Worm (Caenorhabditis elegans): ENCODE data around the gene pals-27.
"Not testable (repeated sequence)": the region's sequence is repeated elsewhere in the genome, so short reads cannot be mapped to it uniquely, and the experiment has no call there.

Gene pals-27

DNA sequence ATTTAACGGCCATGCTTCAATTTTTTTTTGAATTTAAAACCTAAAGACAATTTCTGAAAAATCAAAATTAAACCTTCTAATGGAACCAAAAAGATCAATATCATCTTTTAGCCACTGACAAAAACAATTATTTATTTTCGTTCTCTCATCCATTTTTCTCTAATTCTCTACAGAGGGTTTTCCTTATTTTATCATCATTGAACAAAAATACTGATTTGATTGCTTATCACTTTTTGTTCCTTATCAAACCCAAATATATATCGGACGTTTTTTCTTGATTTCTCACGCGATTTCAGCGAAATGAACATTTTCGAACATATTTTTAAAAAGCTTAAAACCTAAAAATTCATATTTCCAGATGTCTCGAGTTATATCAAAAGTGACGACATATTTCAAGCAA is 31.7 kb downstream of the pals-27 start, which contains the start of gene mpc-1:
Gene mpc-1 (plus strand): TSS at position 359 of the 400 bp plus-strand sequence.
- TF ChIP-seq lsy-27 (tag; optimal IDR thresholded peaks at IDR 0.05; ENCODE audit: borderline replicate concordance, insufficient read depth) (no peak), nhr-80 (tag; optimal IDR thresholded peaks at IDR 0.05) (peak; percentile 52)

DNA sequence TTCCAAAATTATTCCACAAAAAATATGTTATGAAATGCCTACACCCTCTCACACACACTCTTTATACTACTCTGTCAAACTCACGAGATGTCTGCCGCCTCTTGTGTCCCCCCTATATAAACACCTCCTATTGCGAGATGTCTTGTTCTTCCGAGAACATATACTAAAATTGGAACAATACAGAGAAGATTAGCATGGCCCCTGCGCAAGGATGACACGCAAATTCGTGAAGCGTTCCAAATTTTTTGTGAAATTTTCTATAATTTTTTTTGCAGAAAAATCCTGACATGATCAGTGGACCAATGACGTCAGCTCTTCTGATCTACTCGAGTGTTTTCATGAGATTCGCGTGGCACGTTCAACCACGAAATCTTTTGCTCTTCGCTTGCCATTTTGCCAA is 32.6 kb downstream of the pals-27 start:
- TF ChIP-seq die-1 (tag; optimal IDR thresholded peaks at IDR 0.05) (peak; percentile 2), snpc-1.1 (tag; optimal IDR thresholded peaks at IDR 0.05; ENCODE audit: insufficient read depth) (peak; percentile 70), egl-44 (GFP tag; IDR thresholded peaks at IDR 0.05) (peak; percentile 54; the same call in 1 of the 2 replicates), F33H1.4 (GFP tag; IDR thresholded peaks at IDR 0.05) (peak; percentile 17; the same call in 1 of the 2 replicates), ztf-6 (GFP tag; IDR thresholded peaks at IDR 0.05) (0 out of 2 replicates have a peak, but pooled peaks have one; percentile 25), ZK185.1 (tag; optimal IDR thresholded peaks at IDR 0.05; ENCODE audit: poor library complexity, severe bottlenecking) (peak; percentile 38), cebp-1 (tag; optimal IDR thresholded peaks at IDR 0.05) (peak; percentile 77), ceh-79 (tag; optimal IDR thresholded peaks at IDR 0.05) (peak; percentile 56), dpff-1 (tag; optimal IDR thresholded peaks at IDR 0.05) (peak; percentile 57), Y53G8AR.9 (GFP tag; conservative IDR thresholded peaks at IDR 0.05) (peak; percentile 68), K11D2.4 (GFP tag; IDR thresholded peaks at IDR 0.05) (0 out of 2 replicates have a peak, but pooled peaks have one; percentile 35), mcd-1 (GFP tag; IDR thresholded peaks at IDR 0.05) (peak; percentile 65), hmg-1.2 (GFP tag; IDR thresholded peaks at IDR 0.05) (peak; percentile 64), lin-54 (GFP tag; optimal IDR thresholded peaks at IDR 0.05) (peak; percentile 39), pbrm-1 (GFP tag; IDR thresholded peaks at IDR 0.05) (peak; percentile 58; the same call in 1 of the 2 replicates), rpc-1 (optimal IDR thresholded peaks at IDR 0.05) (peak; percentile 50), rpc-1 (tag; optimal IDR thresholded peaks at IDR 0.05) (peak; percentile 70), Y56A3A.18 (GFP tag; IDR thresholded peaks at IDR 0.05) (0 out of 2 replicates have a peak, but pooled peaks have one; percentile 64), dox-1 (GFP tag; IDR thresholded peaks at IDR 0.05) (peak; percentile 64), madf-6 (GFP tag; IDR thresholded peaks at IDR 0.05) (peak; percentile 68), snpc-4 (GFP tag; optimal IDR thresholded peaks at IDR 0.05) (peak; percentile 92), snpc-4 (tag; optimal IDR thresholded peaks at IDR 0.05) (peak; percentile 94 to 99 (median 96)), snpc-3.4 (tag; optimal IDR thresholded peaks at IDR 0.05) (peak; percentile 73), ceh-27 (GFP tag; optimal IDR thresholded peaks at IDR 0.05) (peak; percentile 7), tbp1 (GFP tag; optimal IDR thresholded peaks at IDR 0.05) (peak; percentile 80), ztf-25 (GFP tag; IDR thresholded peaks at IDR 0.05) (0 out of 2 replicates have a peak, but pooled peaks have one; percentile 55), C06A6.2 (GFP tag; conservative IDR thresholded peaks at IDR 0.05) (peak; percentile 46; the same call in 1 of the 2 replicates), chd-7 (tag; optimal IDR thresholded peaks at IDR 0.05) (peak; percentile 61), lin-35 (GFP tag; optimal IDR thresholded peaks at IDR 0.05) (peak in 1 of 3 experiments; percentile 52), him-1 (tag; optimal IDR thresholded peaks at IDR 0.05) (peak; percentile 60), nfyb-1 (GFP tag; IDR thresholded peaks at IDR 0.05) (peak; percentile 78; the same call in 1 of the 2 replicates), B0261.1 (tag; optimal IDR thresholded peaks at IDR 0.05) (peak; percentile 61), lin-26 (GFP tag; IDR thresholded peaks at IDR 0.05) (peak; percentile 78), attf-5 (GFP tag; optimal IDR thresholded peaks at IDR 0.05) (peak; percentile 31), ekl-4 (GFP tag; IDR thresholded peaks at IDR 0.05) (peak; percentile 74; the same call in 1 of the 2 replicates), ztf-18 (tag; optimal IDR thresholded peaks at IDR 0.05) (peak; percentile 34), repo-1 (tag; optimal IDR thresholded peaks at IDR 0.05) (peak; percentile 54), Y95B8A.8 (GFP tag; IDR thresholded peaks at IDR 0.05) (0 out of 2 replicates have a peak, but pooled peaks have one; percentile 16), gei-17 (GFP tag; optimal IDR thresholded peaks at IDR 0.05) (peak; percentile 28), rcor-1 (GFP tag; IDR thresholded peaks at IDR 0.05) (peak; percentile 74), lin-40 (tag; optimal IDR thresholded peaks at IDR 0.05) (peak; percentile 49), madf-8 (GFP tag; conservative IDR thresholded peaks at IDR 0.05) (0 out of 2 replicates have a peak, but pooled peaks have one; percentile 12)
- TF ChIP-seq cebp-1 (GFP tag; IDR thresholded peaks at IDR 0.05), result not testable (repeated sequence)

All from whole organism, young adult.